Worm (Caenorhabditis elegans): ENCODE measurements around the gene adal-1.

ce11 chrII:6927603-6928002, 34.2 kb upstream of the adal-1 start, which contains the start of gene F22D3.4:
- TF ChIP-seq pha-4 (tag; optimal IDR thresholded peaks at IDR 0.05) (no peak), unc-62 (GFP tag; optimal IDR thresholded peaks at IDR 0.05) (no peak), lin-13 (tag; optimal IDR thresholded peaks at IDR 0.05) (no peak), ztf-11 (tag; optimal IDR thresholded peaks at IDR 0.05) (no peak), snpc-4 (tag; optimal IDR thresholded peaks at IDR 0.05) (no peak), elt-3 (tag; optimal IDR thresholded peaks at IDR 0.05) (no peak), hlh-1 (tag; optimal IDR thresholded peaks at IDR 0.05) (no peak), ceh-43 (GFP tag; optimal IDR thresholded peaks at IDR 0.05) (no peak), elt-1 (tag; optimal IDR thresholded peaks at IDR 0.05; ENCODE audit: borderline replicate concordance, insufficient read depth) (no peak), nhr-28 (tag; optimal IDR thresholded peaks at IDR 0.05) (no peak), ceh-39 (tag; optimal IDR thresholded peaks at IDR 0.05) (no peak)

Measured in whole organism, mixed stage, embryonic.